Fruit fly (Drosophila melanogaster): ENCODE measurements around the gene CG13473.

Gene CG13473

DNA sequence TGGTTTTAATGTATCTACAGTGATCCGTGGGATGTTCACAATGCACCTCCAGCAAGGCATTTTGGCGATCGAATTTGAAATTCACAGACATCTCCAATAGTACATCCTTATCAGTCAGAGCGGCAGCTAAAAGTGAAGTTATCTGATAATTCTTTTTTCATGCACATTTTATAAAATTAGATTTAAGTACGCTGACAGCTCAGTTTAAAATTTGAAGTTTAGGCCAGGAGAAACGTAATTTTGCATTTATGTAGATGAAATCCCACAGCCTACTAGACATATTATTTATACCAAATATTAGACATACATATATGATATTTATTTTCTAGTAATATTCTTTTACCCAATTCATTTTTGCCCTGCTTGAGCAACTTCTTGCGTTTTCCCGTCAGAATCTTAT, 32.4 kb downstream of the CG13473 start, which contains the start of gene Trl:
Trl (minus strand) TSS at position 101 of the 400 bp plus-strand sequence.
- TF ChIP-seq Pif1A (GFP tag; optimal IDR thresholded peaks at IDR 0.05) (no peak), CG9948 (tag; optimal IDR thresholded peaks at IDR 0.05) (no peak), CG34367 (tag; optimal IDR thresholded peaks at IDR 0.05) (no peak), CG15710 (tag; optimal IDR thresholded peaks at IDR 0.05) (no peak), CG17806 (tag; optimal IDR thresholded peaks at IDR 0.05) (no peak), D1 (tag; optimal IDR thresholded peaks at IDR 0.05) (no peak), fd96Ca (GFP tag; IDR thresholded peaks at IDR 0.05) (no peak), Snoo (tag; optimal IDR thresholded peaks at IDR 0.05) (no peak), CG12605 (GFP tag; IDR thresholded peaks at IDR 0.05) (no peak), CG14655 (GFP tag; optimal IDR thresholded peaks at IDR 0.05) (no peak), CG32121 (GFP tag; IDR thresholded peaks at IDR 0.05) (no peak)

DNA sequence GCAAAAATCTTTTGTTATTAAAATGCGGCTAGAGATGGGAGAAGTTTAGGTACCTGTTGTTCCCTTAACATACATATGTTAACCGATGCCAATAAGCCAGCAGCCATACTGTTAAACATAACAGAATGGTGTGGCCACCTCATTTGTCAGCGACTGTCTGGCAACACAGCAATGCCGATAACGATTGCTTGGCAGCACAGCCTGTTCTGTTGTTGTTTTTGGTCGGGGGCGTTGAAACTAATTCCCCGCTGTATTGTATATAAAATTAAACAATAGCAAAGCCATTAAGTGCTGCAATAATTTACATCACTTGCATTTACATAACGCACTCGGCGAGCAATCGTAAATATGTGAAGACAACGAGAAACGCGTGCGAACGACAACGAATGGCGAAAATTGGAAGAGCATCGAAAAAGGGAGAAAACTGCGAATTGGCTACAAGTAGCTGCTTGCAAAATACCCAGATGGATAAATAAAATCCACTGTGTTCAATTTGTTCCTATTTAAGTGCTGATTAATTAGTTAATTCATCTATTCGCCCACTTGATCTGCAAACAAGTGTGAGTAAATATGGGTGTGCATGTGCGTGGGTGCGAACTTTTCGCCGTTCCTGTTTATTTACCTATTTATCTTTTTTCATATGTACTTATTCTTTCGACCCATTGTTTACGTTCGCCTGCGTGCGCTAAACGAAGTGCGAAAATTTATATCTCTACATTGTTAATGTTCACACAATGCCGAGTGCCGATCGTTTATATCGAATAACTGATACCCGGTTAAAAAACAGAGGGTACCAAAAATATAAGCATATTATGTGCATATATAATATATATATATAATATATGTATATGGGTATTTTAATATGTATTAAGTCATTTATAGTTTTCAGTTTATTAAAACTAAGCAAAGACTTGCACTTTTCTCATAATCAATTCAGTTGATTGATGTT, 33.6 kb downstream of the CG13473 start, which contains the start of the genes Tsen34 and Mgat4a:
Tsen34 (minus strand) TSS at position 8 of the 949 bp plus-strand sequence.
Mgat4a (plus strand) TSS at position 192 of the 949 bp plus-strand sequence.
- TF ChIP-seq Ets98B (GFP tag; IDR thresholded peaks at IDR 0.05): peak; percentile 26
- peak; percentile 38 for TF ChIP-seq gl (tag; optimal IDR thresholded peaks at IDR 0.05)
- TF ChIP-seq Snoo (tag; optimal IDR thresholded peaks at IDR 0.05): no peak
- 0 out of 2 replicates have a peak, but pooled peaks have one; percentile 43 for TF ChIP-seq CG12605 (GFP tag; IDR thresholded peaks at IDR 0.05)
- peak; percentile 5 for TF ChIP-seq CG17806 (tag; optimal IDR thresholded peaks at IDR 0.05)
- peak; percentile 74 for TF ChIP-seq EcR (GFP tag; optimal IDR thresholded peaks at IDR 0.05)

DNA sequence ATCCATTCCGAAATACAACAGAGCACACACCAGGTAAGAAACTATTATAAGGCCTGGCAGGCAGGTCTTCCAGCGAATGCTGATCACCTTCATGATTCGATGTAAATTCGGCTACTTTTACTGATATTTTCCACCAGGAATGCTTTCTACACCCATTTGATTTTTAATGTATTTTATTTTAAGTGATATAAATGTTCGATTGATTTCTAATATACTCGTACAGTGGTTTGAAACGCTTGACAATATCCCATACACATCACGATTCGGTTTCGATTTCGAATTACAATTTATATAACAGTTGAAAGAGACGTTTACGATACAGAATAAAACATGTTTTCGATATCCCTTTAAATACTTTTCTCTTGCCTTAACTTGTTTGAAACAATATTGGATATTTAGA, 40.6 kb downstream of the CG13473 start, which contains the start of gene Mgat4b:
Mgat4b (minus strand) TSS at position 101 of the 400 bp plus-strand sequence.
- TF ChIP-seq D1 (tag; optimal IDR thresholded peaks at IDR 0.05): no peak
- no peak for TF ChIP-seq Ets98B (GFP tag; IDR thresholded peaks at IDR 0.05)
- no peak for TF ChIP-seq CG15710 (tag; optimal IDR thresholded peaks at IDR 0.05)
- no peak for TF ChIP-seq CG4496 (GFP tag; IDR thresholded peaks at IDR 0.05)
- no peak for TF ChIP-seq Pif1A (GFP tag; optimal IDR thresholded peaks at IDR 0.05)

DNA sequence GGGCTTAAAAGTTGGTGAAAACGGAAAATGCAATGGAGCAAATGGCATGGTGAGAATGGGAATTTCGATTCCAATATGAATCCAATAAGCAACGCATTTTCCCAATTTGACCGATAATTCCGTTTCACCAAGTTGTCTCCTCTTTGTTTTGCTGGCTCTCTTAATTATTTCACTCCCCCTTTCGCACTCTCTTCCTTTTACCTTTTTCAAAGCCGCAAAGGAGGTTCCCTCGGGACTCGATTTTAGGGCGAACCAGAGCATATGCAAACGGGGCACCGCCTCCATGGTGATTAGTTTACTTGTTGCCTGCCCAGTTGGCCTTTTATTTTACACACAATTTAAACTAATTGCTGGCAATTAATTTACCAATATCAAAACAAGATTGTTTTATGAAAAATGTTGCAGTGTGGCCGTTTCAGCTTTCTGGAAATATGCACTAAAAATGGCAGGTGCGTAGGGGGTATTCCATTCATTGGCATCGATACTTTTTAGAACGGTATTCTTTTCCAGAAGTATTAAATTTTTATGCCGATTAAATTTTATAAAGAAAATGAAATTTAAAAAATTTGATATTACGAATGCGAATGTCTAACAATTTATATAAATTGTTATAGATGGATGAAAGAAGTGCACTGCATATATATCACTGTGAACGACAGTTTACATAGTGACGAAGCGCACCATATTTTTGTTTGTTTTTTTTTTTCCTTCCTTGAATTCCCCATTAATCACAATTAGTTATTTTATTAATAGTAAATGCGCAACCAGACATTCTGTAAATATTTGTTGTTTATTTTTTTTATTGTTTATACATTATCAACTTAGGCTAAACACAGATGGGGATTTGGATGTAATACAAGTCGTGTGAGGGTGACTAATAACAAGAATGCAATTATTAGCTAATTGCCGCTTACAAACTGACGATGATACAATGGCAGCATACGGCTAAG, 47.4 kb downstream of the CG13473 start, which contains the start of gene mop:
mop (minus strand) TSS at position 419 of the 950 bp plus-strand sequence.
- TF ChIP-seq CG32121 (GFP tag; IDR thresholded peaks at IDR 0.05) (peak; percentile 54; the same call in 1 of the 2 replicates), CG14655 (GFP tag; optimal IDR thresholded peaks at IDR 0.05) (no peak), rn (GFP tag; IDR thresholded peaks at IDR 0.05) (0 out of 2 replicates have a peak, but pooled peaks have one; percentile 20), CG17806 (tag; optimal IDR thresholded peaks at IDR 0.05) (no peak), CG10348 (GFP tag; IDR thresholded peaks at IDR 0.05) (no peak), CG15710 (tag; optimal IDR thresholded peaks at IDR 0.05) (no peak), fd96Ca (GFP tag; IDR thresholded peaks at IDR 0.05) (0 out of 3 replicates have a peak, but pooled peaks have one; percentile 5), CG34367 (tag; optimal IDR thresholded peaks at IDR 0.05) (no peak), Pif1B (GFP tag; optimal IDR thresholded peaks at IDR 0.05) (no peak), D1 (tag; optimal IDR thresholded peaks at IDR 0.05) (no peak), Ets98B (GFP tag; IDR thresholded peaks at IDR 0.05) (no peak; the same call in 1 of the 2 replicates), CG4496 (GFP tag; IDR thresholded peaks at IDR 0.05) (0 out of 3 replicates have a peak, but pooled peaks have one; percentile 7), EcR (GFP tag; optimal IDR thresholded peaks at IDR 0.05) (no peak)

Data from whole organism, pupa.